Worm (Caenorhabditis elegans) whole organism, young adult: ENCODE results near the gene C07H6.9.

Experiments used
- B0035.1 ChIP-seq: sonication (generic microtip); optimal IDR thresholded peaks from 2 replicates; lab custom pipeline; 2016; ENCODE audit warnings: missing genetic modification characterization, mild to moderate bottlenecking, missing compliant biosample characterization, missing genotype, missing genetic modification reagents
- C17E4.6 ChIP-seq: fragments of 200-800 bp; sonication (Bioruptor generic); IDR thresholded peaks from 2 replicates; pipeline ENCODE4 v1.3.6; 2022; ENCODE audit warnings: missing genetic modification reagents, missing genetic modification characterization, missing compliant biosample characterization
- D2030.7 ChIP-seq: fragments of 200-800 bp; sonication (Bioruptor generic); IDR thresholded peaks from 2 replicates; pipeline ENCODE4 v1.3.6; 2022; ENCODE audit warnings: missing genetic modification reagents, missing genetic modification characterization, missing compliant biosample characterization
- F10E7.11 ChIP-seq: sonication (generic microtip); optimal IDR thresholded peaks from 2 replicates; lab custom pipeline; 2017; ENCODE audit warnings: mild to moderate bottlenecking, missing genetic modification characterization, moderate library complexity, missing compliant biosample characterization
- F22D6.2 ChIP-seq: sonication (generic microtip); optimal IDR thresholded peaks from 2 replicates; lab custom pipeline; 2016; ENCODE audit warnings: mild to moderate bottlenecking, missing genetic modification characterization, missing compliant biosample characterization
- F23B12.7 ChIP-seq: sonication (generic microtip); optimal IDR thresholded peaks from 2 replicates; lab custom pipeline; 2017; ENCODE audit warnings: missing genetic modification characterization, mild to moderate bottlenecking, missing compliant biosample characterization, antibody characterized with exemption, moderate library complexity; ENCODE audit not compliant: insufficient read depth
- K11D2.4 ChIP-seq: fragments of 200-800 bp; sonication (Bioruptor generic); IDR thresholded peaks from 2 replicates; pipeline ENCODE4 v1.3.6; 2022; ENCODE audit warnings: missing genetic modification reagents, missing genetic modification characterization, missing compliant biosample characterization
- K12H6.12 ChIP-seq: fragments of 200-800 bp; sonication (Bioruptor generic); optimal IDR thresholded peaks from 2 replicates; lab custom pipeline; 2018; ENCODE audit warnings: mild to moderate bottlenecking, missing genetic modification characterization, missing compliant biosample characterization
- T26A5.8 ChIP-seq: sonication (generic microtip); optimal IDR thresholded peaks from 2 replicates; lab custom pipeline; 2016; ENCODE audit warnings: missing genetic modification characterization, missing compliant biosample characterization
- Y53F4B.3 ChIP-seq: fragments of 200-800 bp; sonication (Bioruptor generic); IDR thresholded peaks from 2 replicates; pipeline ENCODE4 v1.3.6; 2022; ENCODE audit warnings: missing genetic modification reagents, missing genetic modification characterization, missing compliant biosample characterization
- Y95B8A.8 ChIP-seq: fragments of 200-800 bp; sonication (Bioruptor generic); IDR thresholded peaks from 2 replicates; pipeline ENCODE4 v1.3.6; 2022; ENCODE audit warnings: missing genetic modification reagents, missing genetic modification characterization, missing compliant biosample characterization
- aptf-3 ChIP-seq: fragments of 200-800 bp; sonication (Bioruptor generic); IDR thresholded peaks from 2 replicates; pipeline ENCODE4 v1.3.6; 2022; ENCODE audit warnings: missing genetic modification characterization, missing compliant biosample characterization
- athp-1 ChIP-seq: sonication (generic microtip); optimal IDR thresholded peaks from 2 replicates; lab custom pipeline; 2017; ENCODE audit warnings: mild to moderate bottlenecking, missing genetic modification characterization, missing compliant biosample characterization
- bed-1 ChIP-seq: fragments of 200-800 bp; sonication (Bioruptor generic); IDR thresholded peaks from 2 replicates; pipeline ENCODE4 v1.3.6; 2022; ENCODE audit warnings: missing genetic modification reagents, missing genetic modification characterization, missing compliant biosample characterization
- ceh-100 ChIP-seq: fragments of 200-800 bp; sonication (Bioruptor generic); IDR thresholded peaks from 2 replicates; pipeline ENCODE4 v1.3.6; 2022; ENCODE audit warnings: missing genetic modification reagents, missing genetic modification characterization, missing compliant biosample characterization
- ceh-27 ChIP-seq: fragments of 200-800 bp; sonication (Bioruptor generic); optimal IDR thresholded peaks from 2 replicates; lab custom pipeline; 2018; ENCODE audit warnings: mild to moderate bottlenecking, missing genetic modification characterization, moderate library complexity, missing compliant biosample characterization
- ceh-40 ChIP-seq: fragments of 200-800 bp; sonication (Bioruptor generic); IDR thresholded peaks from 2 replicates; pipeline ENCODE4 v1.3.6; 2022; ENCODE audit warnings: missing genetic modification characterization, missing compliant biosample characterization
- ceh-91 ChIP-seq: fragments of 200-800 bp; sonication (Bioruptor generic); IDR thresholded peaks from 2 replicates; pipeline ENCODE4 v1.3.6; 2022; ENCODE audit warnings: missing genetic modification reagents, missing genetic modification characterization, missing compliant biosample characterization
- chd-7 ChIP-seq: sonication (generic microtip); optimal IDR thresholded peaks from 2 replicates; lab custom pipeline; 2016; ENCODE audit warnings: mild to moderate bottlenecking, missing genetic modification characterization, moderate library complexity, missing compliant biosample characterization
- dpl-1 ChIP-seq: fragments of 150-350 bp; optimal IDR thresholded peaks from 2 replicates; lab custom pipeline; 2014; ENCODE audit warnings: missing biosample characterization, missing genetic modification reagents, missing genetic modification characterization
- egl-44 ChIP-seq: fragments of 200-800 bp; sonication (Bioruptor generic); IDR thresholded peaks from 2 replicates; pipeline ENCODE4 v1.3.6; 2022; ENCODE audit warnings: missing genetic modification reagents, missing genetic modification characterization, missing compliant biosample characterization
- egrh-3 ChIP-seq: fragments of 200-800 bp; sonication (Bioruptor generic); IDR thresholded peaks from 2 replicates; pipeline ENCODE4 v1.3.6; 2022; ENCODE audit warnings: missing genetic modification reagents, missing genetic modification characterization, missing compliant biosample characterization
- fkh-3 ChIP-seq: sonication (generic microtip); optimal IDR thresholded peaks from 2 replicates; lab custom pipeline; 2016; ENCODE audit warnings: mild to moderate bottlenecking, missing genetic modification characterization, missing compliant biosample characterization
- hmg-20 ChIP-seq: fragments of 200-800 bp; sonication (Bioruptor generic); IDR thresholded peaks from 2 replicates; pipeline ENCODE4 v1.3.6; 2022; ENCODE audit warnings: missing genetic modification reagents, missing genetic modification characterization, missing compliant biosample characterization
- let-526 ChIP-seq: fragments of 200-800 bp; sonication (Bioruptor generic); IDR thresholded peaks from 2 replicates; pipeline ENCODE4 v1.3.6; 2022; ENCODE audit warnings: missing genetic modification reagents, missing genetic modification characterization, missing compliant biosample characterization
- lin-26 ChIP-seq: fragments of 200-800 bp; sonication (Bioruptor generic); IDR thresholded peaks from 2 replicates; pipeline ENCODE4 v1.3.6; 2022; ENCODE audit warnings: missing genetic modification reagents, missing genetic modification characterization, missing compliant biosample characterization
- lin-40 ChIP-seq: sonication (generic microtip); optimal IDR thresholded peaks from 2 replicates; lab custom pipeline; 2016; ENCODE audit warnings: missing genetic modification characterization, mild to moderate bottlenecking, missing compliant biosample characterization, missing genotype, missing genetic modification reagents
- lir-1 ChIP-seq: fragments of 200-800 bp; sonication (Bioruptor generic); conservative IDR thresholded peaks from 2 replicates; pipeline ENCODE4 v1.3.6; 2022; ENCODE audit warnings: missing genetic modification reagents, missing genetic modification characterization, missing compliant biosample characterization
- mcd-1 ChIP-seq: fragments of 200-800 bp; sonication (Bioruptor generic); IDR thresholded peaks from 2 replicates; pipeline ENCODE4 v1.3.6; 2022; ENCODE audit warnings: missing genetic modification reagents, missing genetic modification characterization, missing compliant biosample characterization
- nfya-2 ChIP-seq: fragments of 200-800 bp; sonication (Bioruptor generic); IDR thresholded peaks from 2 replicates; pipeline ENCODE4 v1.3.6; 2022; ENCODE audit warnings: missing genetic modification reagents, missing genetic modification characterization, missing compliant biosample characterization
- nhr-90 ChIP-seq: sonication (generic microtip); optimal IDR thresholded peaks from 2 replicates; lab custom pipeline; 2016; ENCODE audit warnings: missing genotype, mild to moderate bottlenecking, missing genetic modification characterization, missing compliant biosample characterization
- rcor-1 ChIP-seq: fragments of 200-800 bp; sonication (Bioruptor generic); IDR thresholded peaks from 2 replicates; pipeline ENCODE4 v1.3.6; 2022; ENCODE audit warnings: missing genetic modification reagents, missing genetic modification characterization, missing compliant biosample characterization
- repo-1 ChIP-seq: sonication (generic microtip); optimal IDR thresholded peaks from 2 replicates; lab custom pipeline; 2017; ENCODE audit warnings: mild to moderate bottlenecking, missing genetic modification characterization, missing compliant biosample characterization
- rpc-1 ChIP-seq, 2 experiments: fragments of 150-350 bp in 1 of 2; sonication (generic microtip) in 1 of 2; optimal IDR thresholded peaks; 2 replicates each; lab custom pipeline; 2014 to 2018; ENCODE audit warnings: missing biosample characterization in 1 of 2, missing genetic modification characterization in 1 of 2, missing genetic modification reagents in 1 of 2, missing genotype in 1 of 2
- snpc-1.1 ChIP-seq: sonication (generic microtip); optimal IDR thresholded peaks from 2 replicates; lab custom pipeline; 2017; ENCODE audit warnings: missing genetic modification characterization, mild to moderate bottlenecking, missing compliant biosample characterization, antibody characterized with exemption, moderate library complexity, missing genotype, missing genetic modification reagents; ENCODE audit not compliant: insufficient read depth
- somi-1 ChIP-seq: fragments of 200-800 bp; sonication (Bioruptor generic); optimal IDR thresholded peaks from 2 replicates; lab custom pipeline; 2018; ENCODE audit warnings: mild to moderate bottlenecking, missing genetic modification characterization, missing compliant biosample characterization
- xnd-1 ChIP-seq: sonication (generic microtip); optimal IDR thresholded peaks from 2 replicates; lab custom pipeline; 2016; ENCODE audit warnings: missing genotype, missing genetic modification reagents, missing genetic modification characterization, missing compliant biosample characterization
- ztf-22 ChIP-seq: fragments of 200-800 bp; sonication (Bioruptor generic); optimal IDR thresholded peaks from 2 replicates; lab custom pipeline; 2018; ENCODE audit warnings: mild to moderate bottlenecking, missing genetic modification characterization, moderate library complexity, missing compliant biosample characterization

C07H6.9 gene

DNA sequence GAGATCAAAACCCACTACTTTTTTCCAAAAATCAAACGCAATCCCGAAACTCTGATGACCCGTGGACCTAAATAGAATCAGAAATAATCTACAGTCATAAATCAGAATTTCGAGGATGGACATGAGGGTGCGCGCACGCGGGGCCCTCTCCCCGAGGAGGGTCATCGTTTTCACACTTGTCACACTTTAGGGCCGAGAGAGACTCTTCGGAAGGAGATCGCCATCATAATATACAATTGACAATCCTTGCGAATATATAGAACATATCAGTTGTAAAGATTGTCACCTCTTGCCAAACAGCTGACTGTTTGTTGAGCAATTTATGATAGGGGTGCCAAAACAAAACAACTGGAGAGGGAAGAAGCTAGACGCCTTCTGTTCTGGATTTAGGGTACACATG, 30.8 kb upstream of the C07H6.9 start:
- TF ChIP-seq ztf-22 (GFP tag; lab: Kevin White, UChicago) (no peak), C17E4.6 (GFP tag; lab: Robert Waterston, UW) (no peak), egrh-3 (GFP tag; lab: Robert Waterston, UW) (no peak), K12H6.12 (tag; lab: Kevin White, UChicago) (no peak), athp-1 (tag; lab: Kevin White, UChicago) (no peak), rcor-1 (GFP tag; lab: Robert Waterston, UW) (no peak), D2030.7 (no peak), xnd-1 (no peak), hmg-20 (GFP tag; lab: Robert Waterston, UW) (no peak), B0035.1 (tag; lab: Kevin White, UChicago) (no peak), F10E7.11 (tag; lab: Kevin White, UChicago) (no peak), rpc-1 (optimal IDR thresholded peaks at IDR 0.05; lab: Kevin White, UChicago) (no peak), rpc-1 (tag; optimal IDR thresholded peaks at IDR 0.05; lab: Kevin White, UChicago) (no peak), F22D6.2 (tag; lab: Kevin White, UChicago) (no peak), ceh-91 (GFP tag; lab: Robert Waterston, UW) (no peak), mcd-1 (GFP tag; lab: Robert Waterston, UW) (no peak)

DNA sequence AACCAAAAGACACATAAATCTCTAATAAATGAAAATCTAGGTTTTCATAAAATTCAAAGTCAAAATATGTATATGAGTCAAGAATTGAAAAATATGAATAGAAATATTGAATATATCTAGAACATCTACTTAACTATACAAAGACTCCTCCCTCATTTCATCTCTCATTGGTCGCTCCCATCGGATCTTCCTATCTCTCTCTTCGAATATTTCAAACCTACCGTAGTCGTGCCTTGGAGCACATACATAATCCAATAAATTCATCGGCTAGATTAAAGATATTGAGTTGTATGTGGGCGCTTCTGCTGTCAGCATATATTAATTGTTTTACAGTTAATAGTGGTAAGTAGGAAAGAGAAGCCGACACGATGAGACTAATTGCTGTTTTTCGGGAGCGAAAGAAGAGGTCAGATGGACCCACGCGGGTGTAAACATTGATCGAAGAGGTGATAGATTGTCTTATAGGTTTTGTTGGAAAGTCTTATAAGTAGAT, 27.7 kb upstream of the C07H6.9 start:
- TF ChIP-seq ceh-40, result no peak
- TF ChIP-seq aptf-3, result no peak
- TF ChIP-seq bed-1, result no peak
- TF ChIP-seq nfya-2, result no peak
- no peak for TF ChIP-seq ceh-27 (GFP tag; lab: Kevin White, UChicago)
- TF ChIP-seq dpl-1 (GFP tag; lab: Kevin White, UChicago), result no peak
- no peak for TF ChIP-seq fkh-3 (tag; lab: Kevin White, UChicago)
- TF ChIP-seq somi-1 (GFP tag; lab: Kevin White, UChicago), result no peak
- TF ChIP-seq athp-1 (tag; lab: Kevin White, UChicago), result no peak
- TF ChIP-seq let-526 (GFP tag; lab: Robert Waterston, UW), result no peak
- TF ChIP-seq lin-40 (tag; lab: Kevin White, UChicago), result no peak
- no peak for TF ChIP-seq nhr-90 (tag; lab: Kevin White, UChicago)
- no peak for TF ChIP-seq egl-44 (GFP tag; lab: Robert Waterston, UW)
- TF ChIP-seq T26A5.8 (tag; lab: Kevin White, UChicago), result no peak
- no peak for TF ChIP-seq lin-26
- no peak for TF ChIP-seq Y53F4B.3 (GFP tag; lab: Robert Waterston, UW)
- TF ChIP-seq chd-7 (tag; lab: Kevin White, UChicago), result no peak
- TF ChIP-seq Y95B8A.8 (GFP tag; lab: Robert Waterston, UW), result no peak
- no peak for TF ChIP-seq lir-1 (GFP tag; lab: Robert Waterston, UW)
- TF ChIP-seq repo-1 (tag; lab: Kevin White, UChicago), result no peak

DNA sequence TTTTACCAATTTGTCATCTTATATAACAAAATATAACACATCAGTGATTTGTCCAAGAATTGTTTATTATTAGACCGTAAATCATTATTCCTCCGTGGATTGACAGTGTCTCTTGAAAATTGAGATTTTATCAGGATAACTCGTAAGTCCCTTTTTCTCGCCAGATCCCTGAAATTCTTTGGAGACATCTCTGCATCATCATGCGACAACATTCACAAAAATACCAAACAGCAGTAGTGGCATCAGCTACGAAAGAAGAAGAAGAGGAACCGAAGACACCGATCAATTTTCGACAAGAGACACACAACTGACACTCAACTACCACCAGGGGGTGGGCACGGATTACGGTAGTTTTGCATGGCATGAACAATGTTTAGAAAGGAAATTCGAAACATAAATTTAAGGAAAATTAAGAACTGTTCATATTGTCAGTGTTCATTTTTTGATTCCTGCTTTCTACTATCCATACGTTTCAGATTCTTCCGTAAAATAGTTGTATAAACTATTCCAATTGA, 25.6 kb upstream of the C07H6.9 start:
- TF ChIP-seq K11D2.4 (GFP tag; lab: Robert Waterston, UW) (no peak), F23B12.7 (tag; lab: Kevin White, UChicago) (no peak), snpc-1.1 (no peak), ceh-27 (GFP tag; lab: Kevin White, UChicago) (no peak), ceh-100 (GFP tag; lab: Robert Waterston, UW) (no peak), K12H6.12 (tag; lab: Kevin White, UChicago) (no peak)
